1 fruit fly cellular context compared by ENCODE assay signal in genomic region chr2L:10396488-10396824, dm6.
A peak's percentile ranks its signal among the peaks of the same experiment; 100 is the strongest.
TF ChIP-seq lines count a peak whose summit lies in the region.

Gene Cnot4, plus strand, starts transcription at chr2L:10396716.

TF ChIP-seq in whole organism, embryonic, 481 proteins besides CTCF, POLR2A, EP300 and RAD21 (continued from another document):
- TF ChIP-seq CG15514 (GFP tag; optimal IDR thresholded peaks at IDR 0.05; lab: Kevin White, UChicago) (peak; percentile 25), CG1603 (tag; optimal IDR thresholded peaks at IDR 0.05; lab: Kevin White, UChicago) (peak; percentile 17), phol (tag; optimal IDR thresholded peaks at IDR 0.05; lab: Kevin White, UChicago) (peak; percentile 23), zen (tag; optimal IDR thresholded peaks at IDR 0.05; lab: Kevin White, UChicago) (peak; percentile 16), BEAF-32 (GFP tag; optimal IDR thresholded peaks at IDR 0.05; lab: Kevin White, UChicago) (peak; percentile 69), inv (GFP tag; IDR thresholded peaks at IDR 0.05; lab: Robert Waterston, UW; ENCODE audit: partially characterized antibody) (0 out of 2 replicates have a peak, but pooled peaks have one; percentile 30), Opbp (GFP tag; IDR thresholded peaks at IDR 0.05; lab: Robert Waterston, UW; ENCODE audit: partially characterized antibody) (no peak), CG2712 (tag; optimal IDR thresholded peaks at IDR 0.05; lab: Kevin White, UChicago) (peak; percentile 36), CG42726 (GFP tag; IDR thresholded peaks at IDR 0.05; lab: Robert Waterston, UW; ENCODE audit: partially characterized antibody) (0 out of 2 replicates have a peak, but pooled peaks have one; percentile 12), Dref (GFP tag; IDR thresholded peaks at IDR 0.05; lab: Robert Waterston, UW) (peak; percentile 71), CG10209 (GFP tag; optimal IDR thresholded peaks at IDR 0.05; lab: Kevin White, UChicago) (no peak), Dp (GFP tag; optimal IDR thresholded peaks at IDR 0.05; lab: Kevin White, UChicago) (peak; percentile 1), CG7745 (tag; optimal IDR thresholded peaks at IDR 0.05; lab: Kevin White, UChicago) (no peak), CG32772 (GFP tag; IDR thresholded peaks at IDR 0.05; lab: Robert Waterston, UW) (no peak), CG9437 (GFP tag; optimal IDR thresholded peaks at IDR 0.05; lab: Kevin White, UChicago) (peak; percentile 35), nmo (GFP tag; optimal IDR thresholded peaks at IDR 0.05; lab: Kevin White, UChicago) (peak; percentile 62), vvl (GFP tag; IDR thresholded peaks at IDR 0.05; lab: Robert Waterston, UW) (peak; percentile 14; the same call in 1 of the 2 replicates)
TF ChIP-seq in whole organism, embryonic: peak in this region for 43.
